Fruit fly (Drosophila melanogaster): Measurements from ENCODE around the gene CG7271.
A peak's percentile ranks its signal among the peaks of the same experiment; 100 is the strongest.

Gene CG7271

DNA sequence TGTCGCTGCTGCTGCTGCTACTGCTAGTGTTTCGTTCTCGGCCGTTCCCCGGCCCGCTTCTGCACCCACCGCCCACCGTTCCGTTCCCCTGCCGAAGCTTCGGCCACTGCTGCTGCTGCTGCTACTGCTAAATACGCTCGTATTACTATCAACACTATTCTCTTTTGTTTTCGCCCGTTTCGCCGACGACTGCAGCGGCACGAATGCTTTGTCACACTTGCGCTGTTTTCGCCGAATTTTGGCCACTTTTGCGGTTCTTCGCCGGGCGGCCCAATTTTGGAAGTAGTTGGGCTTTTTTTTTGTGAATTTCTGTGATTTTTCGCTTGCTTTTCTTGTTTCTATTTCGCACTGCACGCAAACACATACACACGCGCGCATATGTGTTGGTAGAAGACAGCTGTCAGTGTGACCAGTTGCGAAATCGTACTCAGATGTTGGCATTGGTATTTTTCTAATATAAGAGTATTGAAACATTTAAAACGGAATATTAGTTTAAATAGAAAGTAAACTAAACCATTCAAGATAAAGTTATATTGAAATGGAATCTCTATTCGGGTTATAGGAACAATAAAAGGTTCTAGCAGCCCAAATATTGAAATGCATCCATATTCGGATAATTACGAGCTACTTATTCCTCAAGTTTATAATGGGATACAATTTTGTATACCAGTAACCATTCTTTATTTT is 33.3 kb downstream of the CG7271 start, which contains the start of gene not (continued):
- TF ChIP-seq Blimp-1 (GFP tag; optimal IDR thresholded peaks at IDR 0.05), result no peak
- no peak for TF ChIP-seq lbe (GFP tag; optimal IDR thresholded peaks at IDR 0.05)
- no peak for TF ChIP-seq fd102C (GFP tag; optimal IDR thresholded peaks at IDR 0.05)
- no peak for TF ChIP-seq ewg (GFP tag; optimal IDR thresholded peaks at IDR 0.05)
- TF ChIP-seq BtbVII (GFP tag; optimal IDR thresholded peaks at IDR 0.05), result no peak
- TF ChIP-seq MBD-R2 (GFP tag; IDR thresholded peaks at IDR 0.05), result peak; percentile 42; the same call in 1 of the 2 replicates
- no peak for TF ChIP-seq CG7928 (GFP tag; optimal IDR thresholded peaks at IDR 0.05)
- no peak for TF ChIP-seq dpn (GFP tag; optimal IDR thresholded peaks at IDR 0.05)
- no peak for TF ChIP-seq twi (tag; optimal IDR thresholded peaks at IDR 0.05)
- TF ChIP-seq jing (GFP tag; optimal IDR thresholded peaks at IDR 0.05), result no peak
- no peak for TF ChIP-seq grn (GFP tag; optimal IDR thresholded peaks at IDR 0.05)
- TF ChIP-seq eyg (GFP tag; optimal IDR thresholded peaks at IDR 0.05), result no peak
- TF ChIP-seq HmgD (GFP tag; optimal IDR thresholded peaks at IDR 0.05), result no peak
- TF ChIP-seq CG2202 (tag; optimal IDR thresholded peaks at IDR 0.05), result no peak
- no peak for TF ChIP-seq wek (GFP tag; optimal IDR thresholded peaks at IDR 0.05)
- no peak for TF ChIP-seq CG4404 (GFP tag; IDR thresholded peaks at IDR 0.05)
- TF ChIP-seq CG6683 (GFP tag; optimal IDR thresholded peaks at IDR 0.05), result no peak
- TF ChIP-seq CG10147 (GFP tag; optimal IDR thresholded peaks at IDR 0.05), result no peak
- TF ChIP-seq salm (tag; optimal IDR thresholded peaks at IDR 0.05), result no peak
- no peak for TF ChIP-seq CG3847 (GFP tag; IDR thresholded peaks at IDR 0.05)
- no peak for TF ChIP-seq nmo (GFP tag; optimal IDR thresholded peaks at IDR 0.05)
- no peak for TF ChIP-seq maf-S (GFP tag; optimal IDR thresholded peaks at IDR 0.05)
- TF ChIP-seq Opbp (GFP tag; IDR thresholded peaks at IDR 0.05; ENCODE audit: partially characterized antibody), result no peak
- TF ChIP-seq CG12155 (GFP tag; optimal IDR thresholded peaks at IDR 0.05), result no peak
- TF ChIP-seq nau (GFP tag; optimal IDR thresholded peaks at IDR 0.05), result no peak
- TF ChIP-seq exex (tag; optimal IDR thresholded peaks at IDR 0.05), result no peak
- no peak for TF ChIP-seq gcm2 (GFP tag; optimal IDR thresholded peaks at IDR 0.05)
- TF ChIP-seq sr (GFP tag; IDR thresholded peaks at IDR 0.05), result no peak
- no peak for TF ChIP-seq CG5953 (GFP tag; IDR thresholded peaks at IDR 0.05)
- TF ChIP-seq YL-1 (GFP tag; optimal IDR thresholded peaks at IDR 0.05), result peak; percentile 33
- no peak for TF ChIP-seq Dip2 (GFP tag; IDR thresholded peaks at IDR 0.05)
- TF ChIP-seq ems (GFP tag; optimal IDR thresholded peaks at IDR 0.05), result no peak
- TF ChIP-seq odd (GFP tag; optimal IDR thresholded peaks at IDR 0.05), result peak; percentile 26
- TF ChIP-seq TFAM (GFP tag; optimal IDR thresholded peaks at IDR 0.05), result no peak
- no peak for TF ChIP-seq D (optimal IDR thresholded peaks at IDR 0.05)
- no peak for TF ChIP-seq D (GFP tag; optimal IDR thresholded peaks at IDR 0.05)
- peak in 1 of 2 experiments; percentile 59 for TF ChIP-seq crp (GFP tag; optimal IDR thresholded peaks at IDR 0.05)
- no peak for TF ChIP-seq ap (GFP tag; IDR thresholded peaks at IDR 0.05)

- no peak for TF ChIP-seq lov (optimal IDR thresholded peaks at IDR 0.05)
- TF ChIP-seq lov (GFP tag; IDR thresholded peaks at IDR 0.05), result no peak
- TF ChIP-seq CG17612 (GFP tag; IDR thresholded peaks at IDR 0.05), result no peak
- TF ChIP-seq CG15011 (GFP tag; optimal IDR thresholded peaks at IDR 0.05), result no peak
- TF ChIP-seq CG5245 (GFP tag; optimal IDR thresholded peaks at IDR 0.05), result no peak
- TF ChIP-seq pzg (GFP tag; optimal IDR thresholded peaks at IDR 0.05), result peak; percentile 27
- TF ChIP-seq seq (GFP tag; IDR thresholded peaks at IDR 0.05), result no peak
- TF ChIP-seq oc (tag; optimal IDR thresholded peaks at IDR 0.05), result no peak
- no peak for TF ChIP-seq CG2678 (tag; optimal IDR thresholded peaks at IDR 0.05)
- TF ChIP-seq Dp (GFP tag; optimal IDR thresholded peaks at IDR 0.05), result peak; percentile 82
- no peak for TF ChIP-seq CG10565 (GFP tag; optimal IDR thresholded peaks at IDR 0.05)
- no peak for TF ChIP-seq ap (GFP tag; IDR thresholded peaks at IDR 0.05)
- TF ChIP-seq CG30403 (GFP tag; optimal IDR thresholded peaks at IDR 0.05), result peak; percentile 14
- no peak for TF ChIP-seq CG8290 (GFP tag; optimal IDR thresholded peaks at IDR 0.05)
- peak in 1 of 2 experiments; percentile 5 for TF ChIP-seq CG8290 (tag; optimal IDR thresholded peaks at IDR 0.05)
- peak; percentile 38 for TF ChIP-seq phol (tag; optimal IDR thresholded peaks at IDR 0.05)
These were observed 33.8 kb downstream of the CG7271 start, which contains the start of gene bora for dm6 chr3L:18622422-18622739. Gene bora (plus strand): TSS chr3L:18622692.
